Fruit fly (Drosophila melanogaster): Measurements from ENCODE around the gene jp.

Gene jp

dm6 chr2L:9562713-9563112, 3.8 kb downstream of the jp start:
- TF ChIP-seq CG4496 (GFP tag; IDR thresholded peaks at IDR 0.05) (no peak), gl (tag; optimal IDR thresholded peaks at IDR 0.05) (no peak), CG8159 (tag; optimal IDR thresholded peaks at IDR 0.05) (peak; percentile 8)

DNA sequence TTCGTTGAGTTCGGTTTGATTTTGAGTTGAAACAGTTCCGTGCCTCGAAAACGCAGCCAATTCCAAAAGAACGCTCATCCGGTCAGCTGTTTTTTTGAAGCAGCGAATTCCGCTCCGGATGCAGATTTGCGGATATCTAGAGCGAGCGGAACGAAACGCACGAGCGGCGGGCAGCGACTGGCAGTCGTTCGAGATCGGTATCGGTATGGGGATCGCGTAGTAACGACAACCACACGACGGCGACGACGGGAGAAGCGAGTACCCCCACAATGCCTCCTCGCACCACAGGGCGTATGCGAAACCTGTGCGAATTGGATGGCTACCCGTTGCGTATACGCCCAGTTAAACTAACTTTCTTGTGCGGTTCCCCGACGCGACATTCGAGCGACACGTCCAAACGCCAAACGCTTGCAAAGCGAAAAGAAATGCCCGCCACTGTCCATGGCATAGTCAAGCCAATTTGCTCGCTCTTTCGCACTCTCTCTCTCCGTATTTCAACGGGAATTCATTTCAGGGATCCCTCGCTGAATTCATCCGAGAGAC, 6.4 kb downstream of the jp start:
- TF ChIP-seq CG4496 (GFP tag; IDR thresholded peaks at IDR 0.05) (peak; percentile 46; the same call in 2 of the 3 replicates), CG32121 (GFP tag; IDR thresholded peaks at IDR 0.05) (peak; percentile 77), CG15710 (tag; optimal IDR thresholded peaks at IDR 0.05) (no peak), Ets98B (GFP tag; IDR thresholded peaks at IDR 0.05) (peak; percentile 59; the same call in 1 of the 2 replicates), CG13204 (GFP tag; optimal IDR thresholded peaks at IDR 0.05) (no peak), gl (tag; optimal IDR thresholded peaks at IDR 0.05) (no peak), fd96Ca (GFP tag; IDR thresholded peaks at IDR 0.05) (peak; percentile 63; the same call in 1 of the 3 replicates)

DNA sequence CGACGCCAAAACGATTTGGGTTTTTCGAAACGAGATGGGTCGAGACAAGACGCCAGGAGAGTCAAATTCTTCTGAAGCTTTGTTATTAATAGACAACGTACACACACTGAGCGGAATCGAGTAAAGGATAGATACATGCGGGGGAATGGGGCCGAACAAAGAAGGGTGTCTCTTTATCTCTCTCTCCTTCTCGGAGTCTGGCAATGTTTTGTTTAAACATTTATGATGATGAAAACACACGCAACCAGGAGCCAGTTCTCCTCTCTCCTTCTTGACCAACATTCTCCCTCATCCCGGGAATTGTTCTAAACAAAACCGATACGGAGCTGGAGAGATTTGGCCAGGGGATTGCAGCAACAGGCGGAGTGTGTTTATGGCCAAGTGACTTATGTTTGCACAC, 8.7 kb downstream of the jp start:
- TF ChIP-seq CG4496 (GFP tag; IDR thresholded peaks at IDR 0.05) (no peak), CG8301 (tag; optimal IDR thresholded peaks at IDR 0.05) (no peak), CG14655 (GFP tag; optimal IDR thresholded peaks at IDR 0.05) (no peak), CG32121 (GFP tag; IDR thresholded peaks at IDR 0.05) (no peak)

- TF ChIP-seq CG32121 (GFP tag; IDR thresholded peaks at IDR 0.05) = peak; percentile 64
- peak; percentile 86 for TF ChIP-seq Ets98B (GFP tag; IDR thresholded peaks at IDR 0.05)
- no peak for TF ChIP-seq CG15710 (tag; optimal IDR thresholded peaks at IDR 0.05)
- no peak for TF ChIP-seq CG34367 (tag; optimal IDR thresholded peaks at IDR 0.05)
Observed at dm6 chr2L:9550880-9551279, 15.7 kb downstream of the jp start.

DNA sequence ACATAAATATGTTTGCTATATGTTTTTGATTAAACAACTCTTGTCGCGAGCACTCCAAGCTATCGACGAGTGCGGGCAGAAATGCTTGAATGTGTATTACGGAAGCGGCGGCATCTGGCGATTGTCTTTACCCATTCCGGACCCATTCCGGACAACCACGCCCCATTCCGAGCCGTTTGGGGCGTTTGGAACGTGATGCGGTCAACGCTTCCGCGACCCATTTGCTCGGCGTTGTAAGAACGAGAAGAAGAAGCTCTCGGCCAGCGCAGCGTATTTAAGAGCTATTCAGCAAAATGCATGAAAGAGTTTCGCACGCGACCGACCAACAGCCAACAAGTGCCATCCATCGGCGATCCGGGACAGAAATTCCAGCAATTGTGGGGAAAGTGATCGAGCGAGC, 21.0 kb downstream of the jp start, which contains the start of gene CG13114:
Gene CG13114, plus strand, starts transcription at position 301 of the 400 bp plus-strand sequence.
- no peak for TF ChIP-seq rn (GFP tag; IDR thresholded peaks at IDR 0.05)
- TF ChIP-seq CG32121 (GFP tag; IDR thresholded peaks at IDR 0.05) = no peak
- TF ChIP-seq Pif1A (GFP tag; optimal IDR thresholded peaks at IDR 0.05) = no peak
- TF ChIP-seq CG14655 (GFP tag; optimal IDR thresholded peaks at IDR 0.05) = no peak
- TF ChIP-seq Ets98B (GFP tag; IDR thresholded peaks at IDR 0.05) = no peak
- TF ChIP-seq EcR (GFP tag; optimal IDR thresholded peaks at IDR 0.05) = no peak
- no peak for TF ChIP-seq CG13204 (GFP tag; optimal IDR thresholded peaks at IDR 0.05)
- TF ChIP-seq gl (tag; optimal IDR thresholded peaks at IDR 0.05) = no peak
- no peak for TF ChIP-seq CG12605 (GFP tag; IDR thresholded peaks at IDR 0.05)
- no peak for TF ChIP-seq CG34367 (tag; optimal IDR thresholded peaks at IDR 0.05)
- TF ChIP-seq CG17806 (tag; optimal IDR thresholded peaks at IDR 0.05) = no peak
- TF ChIP-seq D1 (tag; optimal IDR thresholded peaks at IDR 0.05) = no peak
- no peak for TF ChIP-seq CG8301 (tag; optimal IDR thresholded peaks at IDR 0.05)

dm6 chr2L:9543871-9544270, 22.7 kb downstream of the jp start, which contains the start of gene CG13113:
TSS of gene CG13113 (plus strand) at chr2L:9544171.
- TF ChIP-seq CG17806 (tag; optimal IDR thresholded peaks at IDR 0.05) = no peak
- no peak for TF ChIP-seq CG8301 (tag; optimal IDR thresholded peaks at IDR 0.05)
- TF ChIP-seq CG32121 (GFP tag; IDR thresholded peaks at IDR 0.05) = no peak
- TF ChIP-seq CG14655 (GFP tag; optimal IDR thresholded peaks at IDR 0.05) = no peak
- TF ChIP-seq CG10348 (GFP tag; IDR thresholded peaks at IDR 0.05) = no peak
- TF ChIP-seq CG8159 (tag; optimal IDR thresholded peaks at IDR 0.05) = no peak
- TF ChIP-seq CG34367 (tag; optimal IDR thresholded peaks at IDR 0.05) = no peak
- TF ChIP-seq gl (tag; optimal IDR thresholded peaks at IDR 0.05) = no peak
- TF ChIP-seq CG15710 (tag; optimal IDR thresholded peaks at IDR 0.05) = no peak
- no peak for TF ChIP-seq CG4496 (GFP tag; IDR thresholded peaks at IDR 0.05)
- TF ChIP-seq Pif1B (GFP tag; optimal IDR thresholded peaks at IDR 0.05) = no peak

dm6 chr2L:9542578-9542977, 24.0 kb downstream of the jp start, which contains the start of gene Cpr30B:
TSS of gene Cpr30B (plus strand) at chr2L:9542878.
- TF ChIP-seq CG8159 (tag; optimal IDR thresholded peaks at IDR 0.05) (no peak), fd96Ca (GFP tag; IDR thresholded peaks at IDR 0.05) (no peak), CG4496 (GFP tag; IDR thresholded peaks at IDR 0.05) (no peak), D1 (tag; optimal IDR thresholded peaks at IDR 0.05) (no peak), CG9948 (tag; optimal IDR thresholded peaks at IDR 0.05) (no peak), CG34367 (tag; optimal IDR thresholded peaks at IDR 0.05) (no peak), EcR (GFP tag; optimal IDR thresholded peaks at IDR 0.05) (no peak), Pif1B (GFP tag; optimal IDR thresholded peaks at IDR 0.05) (no peak), CG12605 (GFP tag; IDR thresholded peaks at IDR 0.05) (no peak), CG17806 (tag; optimal IDR thresholded peaks at IDR 0.05) (no peak), CG8301 (tag; optimal IDR thresholded peaks at IDR 0.05) (no peak), CG13204 (GFP tag; optimal IDR thresholded peaks at IDR 0.05) (no peak), rn (GFP tag; IDR thresholded peaks at IDR 0.05) (no peak), gl (tag; optimal IDR thresholded peaks at IDR 0.05) (no peak)

All from whole organism, pupa.